Worm (Caenorhabditis elegans) whole organism, L2 larva: ENCODE measurements around the gene K06H6.1.

Experiments
- Y55F3AM.14 ChIP-seq: fragments of 200-800 bp; sonication (Bioruptor generic); optimal IDR thresholded peaks from 2 replicates; lab custom pipeline; 2018; ENCODE audit warnings: mild to moderate bottlenecking, missing genetic modification characterization, missing compliant biosample characterization
- ZK546.5 ChIP-seq: sonication (generic microtip); optimal IDR thresholded peaks from 2 replicates; lab custom pipeline; 2017; ENCODE audit warnings: missing biosample characterization, missing genetic modification characterization
- fos-1 ChIP-seq: fragments of 150-350 bp; optimal IDR thresholded peaks from 2 replicates; lab custom pipeline; 2014; ENCODE audit warnings: missing biosample characterization, missing genetic modification characterization
- zag-1 ChIP-seq: fragments of 150-350 bp; optimal IDR thresholded peaks from 2 replicates; lab custom pipeline; 2014; ENCODE audit warnings: missing biosample characterization, missing genetic modification characterization

- TF ChIP-seq Y55F3AM.14 (GFP tag; lab: Kevin White, UChicago) (no peak), zag-1 (tag; lab: Kevin White, UChicago) (no peak), fos-1 (no peak), ZK546.5 (tag; lab: Kevin White, UChicago) (no peak)
These were observed 34.9 kb upstream of the K06H6.1 start, which contains the start of gene C14C6.8 for ce11 chrV:553067-553466.
